Worm (Caenorhabditis elegans) whole organism, early embryonic: Measurements from ENCODE around the gene nmur-3.

Source experiments
- ama-1 ChIP-seq: fragments of 150-350 bp; optimal IDR thresholded peaks from 2 replicates; lab custom pipeline; 2014
- flt-1 ChIP-seq: fragments of 200-800 bp; sonication (Bioruptor generic); IDR thresholded peaks from 2 replicates; pipeline ENCODE4 v1.3.6; 2022; ENCODE audit warnings: missing genetic modification characterization, missing compliant biosample characterization
- hnd-1 ChIP-seq: sonication (generic microtip); optimal IDR thresholded peaks from 2 replicates; lab custom pipeline; 2016; ENCODE audit warnings: missing genetic modification characterization, missing compliant biosample characterization

ce11 chrX:4444073-4444472 is 22.2 kb upstream of the nmur-3 start:
- peak; percentile 88 for TF ChIP-seq flt-1 (GFP tag; lab: Robert Waterston, UW)
- TF ChIP-seq ama-1: no peak
- TF ChIP-seq hnd-1 (tag; lab: Kevin White, UChicago): peak; percentile 64
